Worm (Caenorhabditis elegans): ENCODE measurements around the gene sri-9.

The sri-9 gene

DNA sequence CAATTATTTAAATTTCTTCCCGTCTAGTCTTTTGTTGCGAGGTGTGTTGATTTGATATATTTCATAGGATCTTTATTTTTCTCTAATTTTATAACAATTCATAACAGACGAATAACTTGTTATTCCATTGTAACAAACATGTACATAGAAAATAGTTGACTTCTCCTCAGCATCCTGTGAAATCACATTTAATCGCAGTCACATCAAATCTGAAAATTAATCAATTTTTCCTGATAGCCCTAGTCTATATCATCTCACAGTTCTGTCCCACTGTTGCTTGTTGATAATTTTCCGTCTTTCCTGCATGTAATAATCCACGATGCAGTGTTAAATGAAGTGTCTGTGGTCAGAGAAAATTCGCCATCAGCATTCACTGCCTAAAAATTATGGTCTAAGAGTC, 13.5 kb upstream of the sri-9 start:
- TF ChIP-seq F33H1.4 (GFP tag; IDR thresholded peaks at IDR 0.05): no peak
- no peak for TF ChIP-seq Y79H2A.3 (GFP tag; conservative IDR thresholded peaks at IDR 0.05)
- TF ChIP-seq somi-1 (GFP tag; optimal IDR thresholded peaks at IDR 0.05): no peak

DNA sequence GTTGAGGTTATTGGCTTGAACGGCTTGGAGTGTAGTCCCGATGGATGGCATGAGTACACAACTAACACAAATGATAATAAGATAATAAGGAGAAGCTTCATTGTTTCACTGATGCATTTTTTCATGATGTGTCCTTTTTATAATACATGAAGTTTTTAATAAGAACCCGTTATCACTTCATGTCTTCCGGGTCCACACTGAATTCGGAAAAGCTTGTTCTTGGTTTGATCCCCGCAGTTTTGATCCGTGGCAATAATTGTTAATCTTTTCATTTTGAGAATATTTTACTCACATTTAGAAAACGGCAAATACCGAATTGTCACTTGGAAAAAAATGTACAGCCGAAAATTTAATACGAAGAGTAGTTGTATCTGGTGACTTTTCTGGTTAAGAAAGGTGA, 12.7 kb upstream of the sri-9 start, which contains the start of gene Y102A5C.27:
TSS of gene Y102A5C.27 (minus strand) at position 101 of the 400 bp plus-strand sequence.
- TF ChIP-seq ztf-26 (tag; optimal IDR thresholded peaks at IDR 0.05): no peak

DNA sequence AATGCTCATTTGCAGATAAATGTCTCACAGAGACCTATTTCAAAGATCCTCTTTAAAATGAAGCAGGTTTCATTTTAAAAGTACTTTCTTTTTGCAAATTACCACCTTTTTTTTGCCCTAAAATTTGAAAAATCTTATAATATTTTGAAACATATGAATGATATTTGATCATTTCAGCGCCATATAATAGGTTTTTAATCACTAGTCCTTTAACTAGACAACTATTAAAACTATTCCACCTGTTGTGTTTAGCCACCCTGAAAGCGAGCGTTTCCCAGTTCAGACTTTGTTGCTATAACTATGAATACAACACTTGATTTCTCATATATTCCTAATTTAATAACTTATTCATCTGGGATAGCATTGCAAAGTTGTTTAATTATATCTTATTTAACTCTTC, 9.5 kb upstream of the sri-9 start, which contains the start of gene srz-95:
TSS of gene srz-95 (plus strand) at position 301 of the 400 bp plus-strand sequence.
- TF ChIP-seq aptf-2 (GFP tag; conservative IDR thresholded peaks at IDR 0.05) (no peak), T26A5.8 (tag; optimal IDR thresholded peaks at IDR 0.05) (no peak), athp-1 (tag; optimal IDR thresholded peaks at IDR 0.05) (no peak), ets-4 (GFP tag; optimal IDR thresholded peaks at IDR 0.05) (no peak), F33H1.4 (GFP tag; IDR thresholded peaks at IDR 0.05) (no peak), F57C9.4 (tag; optimal IDR thresholded peaks at IDR 0.05) (no peak), mes-4 (tag; optimal IDR thresholded peaks at IDR 0.05) (no peak), hmg-20 (GFP tag; IDR thresholded peaks at IDR 0.05) (no peak), Y53F4B.3 (GFP tag; IDR thresholded peaks at IDR 0.05) (no peak), ztf-3 (GFP tag; optimal IDR thresholded peaks at IDR 0.05) (no peak), unc-62 (GFP tag; optimal IDR thresholded peaks at IDR 0.05) (no peak), F22D6.2 (tag; optimal IDR thresholded peaks at IDR 0.05) (no peak), hlh-12 (tag; optimal IDR thresholded peaks at IDR 0.05) (no peak)

DNA sequence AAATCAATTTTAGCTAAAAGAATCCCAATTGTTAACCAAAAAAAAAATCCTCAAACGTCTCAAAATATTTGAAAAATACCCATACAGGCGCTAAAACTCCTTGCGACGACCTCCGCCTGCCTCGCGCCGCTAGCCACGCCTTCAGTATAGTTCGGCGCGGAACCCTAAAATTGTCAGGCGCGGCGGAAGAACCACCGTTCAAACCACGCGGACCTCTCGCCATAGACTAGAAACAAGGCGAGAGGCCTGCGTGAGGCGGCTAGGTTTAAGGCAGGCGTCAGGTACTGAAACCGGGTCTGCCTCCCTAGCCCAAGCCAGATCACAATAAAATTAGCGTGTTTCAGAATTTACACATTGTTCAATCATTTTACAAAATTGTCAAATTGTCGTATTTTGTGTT, 8.9 kb upstream of the sri-9 start:
- TF ChIP-seq zfh-2 (GFP tag; conservative IDR thresholded peaks at IDR 0.05): peak; percentile 67
- TF ChIP-seq ZK185.1 (tag; optimal IDR thresholded peaks at IDR 0.05; ENCODE audit: poor library complexity, severe bottlenecking): no peak

DNA sequence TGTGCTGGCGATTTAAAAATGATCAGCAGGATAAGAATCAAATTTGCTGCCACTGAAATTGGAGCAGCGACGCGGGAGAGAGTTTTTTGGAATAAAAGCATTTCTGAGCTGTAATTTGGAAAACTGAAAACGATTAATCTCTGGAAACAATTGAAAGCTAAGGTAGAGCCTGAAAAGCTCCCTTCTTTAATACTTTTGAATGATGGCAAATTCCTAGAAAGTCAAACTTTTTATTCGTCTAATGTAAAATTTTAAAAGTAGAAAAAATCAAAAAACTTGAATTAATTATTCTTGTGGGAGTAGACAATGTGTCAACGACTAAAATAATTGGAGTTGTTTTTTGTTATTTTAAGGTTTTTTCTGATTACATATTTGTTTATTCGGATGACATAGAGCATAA, 1.1 kb upstream of the sri-9 start, which contains the start of gene str-217:
TSS of gene str-217 (minus strand) at position 101 of the 400 bp plus-strand sequence.
- no peak for TF ChIP-seq aptf-3 (GFP tag; IDR thresholded peaks at IDR 0.05)
- no peak for TF ChIP-seq sea-2 (GFP tag; IDR thresholded peaks at IDR 0.05)
- TF ChIP-seq ZK185.1 (tag; optimal IDR thresholded peaks at IDR 0.05; ENCODE audit: poor library complexity, severe bottlenecking): no peak

DNA sequence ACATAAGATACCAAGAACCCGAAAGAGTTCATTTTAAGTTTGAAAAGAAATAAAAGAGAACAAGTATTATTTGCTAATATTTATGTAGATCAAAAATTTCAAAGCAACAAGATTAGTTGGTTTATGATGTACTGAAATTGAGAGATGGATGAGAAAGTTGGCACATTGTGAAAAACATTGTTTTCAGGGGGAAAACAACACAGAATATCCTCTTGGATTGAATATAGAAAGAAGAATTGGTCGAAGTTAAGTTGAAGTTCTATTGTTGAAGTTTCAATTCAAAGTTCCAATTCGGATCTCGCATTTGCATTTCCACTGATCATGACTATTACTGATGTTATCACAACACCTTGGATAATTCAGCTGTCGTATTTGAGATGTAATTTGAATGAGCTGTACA, 632 bp upstream of the sri-9 start:
- no peak for TF ChIP-seq hrde-1 (tag; optimal IDR thresholded peaks at IDR 0.05; ENCODE audit: borderline replicate concordance)
- no peak for TF ChIP-seq hsf-1 (GFP tag; IDR thresholded peaks at IDR 0.05)
- no peak for TF ChIP-seq lag-1 (GFP tag; IDR thresholded peaks at IDR 0.05)
- TF ChIP-seq somi-1 (GFP tag; optimal IDR thresholded peaks at IDR 0.05): no peak
- TF ChIP-seq ZK185.1 (tag; optimal IDR thresholded peaks at IDR 0.05; ENCODE audit: poor library complexity, severe bottlenecking): no peak
- TF ChIP-seq nfya-1 (tag; optimal IDR thresholded peaks at IDR 0.05; ENCODE audit: borderline replicate concordance, insufficient read depth): no peak
- no peak for TF ChIP-seq nfya-2 (GFP tag; IDR thresholded peaks at IDR 0.05)
- no peak for TF ChIP-seq F52B5.7 (tag; optimal IDR thresholded peaks at IDR 0.05)
- TF ChIP-seq rec-8 (tag; optimal IDR thresholded peaks at IDR 0.05): no peak
- TF ChIP-seq ztf-26 (tag; optimal IDR thresholded peaks at IDR 0.05): no peak
- no peak for TF ChIP-seq efl-1 (GFP tag; optimal IDR thresholded peaks at IDR 0.05)
- TF ChIP-seq T07F8.4 (tag; optimal IDR thresholded peaks at IDR 0.05): no peak
- no peak for TF ChIP-seq Y53G8AR.9 (GFP tag; conservative IDR thresholded peaks at IDR 0.05)
- TF ChIP-seq Y53F4B.3 (GFP tag; IDR thresholded peaks at IDR 0.05): no peak
- no peak for TF ChIP-seq F33H1.4 (GFP tag; IDR thresholded peaks at IDR 0.05)
- no peak for TF ChIP-seq F22D6.2 (tag; optimal IDR thresholded peaks at IDR 0.05)
- no peak for TF ChIP-seq snpc-1.3 (tag; optimal IDR thresholded peaks at IDR 0.05; ENCODE audit: insufficient read depth)
